Fruit fly (Drosophila melanogaster): ENCODE measurements around the gene daed.

daed gene

dm6 chr2L:2168184-2168893 lies 47.8 kb downstream of the daed start (continued):
- TF ChIP-seq Sry-δ (GFP tag; optimal IDR thresholded peaks at IDR 0.05) (no peak), bsh (GFP tag; optimal IDR thresholded peaks at IDR 0.05) (peak in 1 of 2 experiments; percentile 61), CG1647 (GFP tag; optimal IDR thresholded peaks at IDR 0.05) (no peak), Mes4 (GFP tag; optimal IDR thresholded peaks at IDR 0.05) (no peak), Mrtf (GFP tag; IDR thresholded peaks at IDR 0.05) (no peak), esg (GFP tag; conservative IDR thresholded peaks at IDR 0.05) (no peak), chinmo (GFP tag; IDR thresholded peaks at IDR 0.05; ENCODE audit: partially characterized antibody) (no peak), Optix (GFP tag; IDR thresholded peaks at IDR 0.05) (no peak), eve (GFP tag; optimal IDR thresholded peaks at IDR 0.05) (no peak), da (GFP tag; optimal IDR thresholded peaks at IDR 0.05) (no peak), NfI (GFP tag; optimal IDR thresholded peaks at IDR 0.05) (no peak), CG10431 (GFP tag; optimal IDR thresholded peaks at IDR 0.05) (no peak), maf-S (GFP tag; optimal IDR thresholded peaks at IDR 0.05) (no peak), chm (GFP tag; IDR thresholded peaks at IDR 0.05) (no peak), CTCF (GFP tag; optimal IDR thresholded peaks at IDR 0.05) (no peak), CG12659 (GFP tag; optimal IDR thresholded peaks at IDR 0.05) (peak; percentile 17), sd (tag; optimal IDR thresholded peaks at IDR 0.05) (no peak), Myb (GFP tag; optimal IDR thresholded peaks at IDR 0.05) (no peak), CG3163 (GFP tag; optimal IDR thresholded peaks at IDR 0.05) (no peak), HmgD (GFP tag; optimal IDR thresholded peaks at IDR 0.05) (no peak), Hmr (GFP tag; optimal IDR thresholded peaks at IDR 0.05) (peak; percentile 34), CG9437 (GFP tag; optimal IDR thresholded peaks at IDR 0.05) (no peak), eyg (GFP tag; optimal IDR thresholded peaks at IDR 0.05) (no peak), CG6175 (GFP tag; IDR thresholded peaks at IDR 0.05) (no peak), bigmax (GFP tag; optimal IDR thresholded peaks at IDR 0.05) (no peak), CG31365 (tag; optimal IDR thresholded peaks at IDR 0.05) (peak; percentile 57), Hr3 (GFP tag; optimal IDR thresholded peaks at IDR 0.05) (no peak), CG10959 (GFP tag; IDR thresholded peaks at IDR 0.05) (no peak), CG9609 (GFP tag; optimal IDR thresholded peaks at IDR 0.05) (no peak), cg (GFP tag; optimal IDR thresholded peaks at IDR 0.05) (peak; percentile 30), bowl (GFP tag; IDR thresholded peaks at IDR 0.05) (no peak), CrebB (tag; optimal IDR thresholded peaks at IDR 0.05) (peak; percentile 62), Oaz (GFP tag; IDR thresholded peaks at IDR 0.05) (no peak), CG8765 (GFP tag; IDR thresholded peaks at IDR 0.05) (no peak), CG7928 (GFP tag; optimal IDR thresholded peaks at IDR 0.05) (no peak), CG10543 (GFP tag; optimal IDR thresholded peaks at IDR 0.05) (peak; percentile 24), CG8924 (tag; optimal IDR thresholded peaks at IDR 0.05) (peak; percentile 34), CG15479 (GFP tag; optimal IDR thresholded peaks at IDR 0.05) (no peak), slbo (GFP tag; IDR thresholded peaks at IDR 0.05) (no peak), Side (GFP tag; optimal IDR thresholded peaks at IDR 0.05) (no peak), Fer1 (GFP tag; optimal IDR thresholded peaks at IDR 0.05) (peak; percentile 65), amos (GFP tag; IDR thresholded peaks at IDR 0.05; ENCODE audit: partially characterized antibody) (no peak), chn (GFP tag; optimal IDR thresholded peaks at IDR 0.05) (no peak), CG17912 (GFP tag; optimal IDR thresholded peaks at IDR 0.05) (peak; percentile 49), D (optimal IDR thresholded peaks at IDR 0.05) (no peak), D (GFP tag; optimal IDR thresholded peaks at IDR 0.05) (no peak), CG17328 (GFP tag; IDR thresholded peaks at IDR 0.05) (no peak), CG5180 (GFP tag; optimal IDR thresholded peaks at IDR 0.05) (peak; percentile 50), ato (GFP tag; IDR thresholded peaks at IDR 0.05; ENCODE audit: partially characterized antibody) (no peak), scrt (GFP tag; optimal IDR thresholded peaks at IDR 0.05) (peak; percentile 48), CG12942 (GFP tag; optimal IDR thresholded peaks at IDR 0.05) (no peak), ranshi (GFP tag; IDR thresholded peaks at IDR 0.05) (no peak)
